Worm (Caenorhabditis elegans): ENCODE results near the gene Y32F6B.9.
A peak's percentile ranks its signal among the peaks of the same experiment; 100 is the strongest.

Y32F6B.9 gene

ce11 chrV:10476864-10477443 is 1.5 kb upstream of the Y32F6B.9 start (continued):
- TF ChIP-seq B0035.1 (tag; optimal IDR thresholded peaks at IDR 0.05) (peak; percentile 15), K11D2.4 (GFP tag; IDR thresholded peaks at IDR 0.05) (no peak), F57C9.4 (tag; optimal IDR thresholded peaks at IDR 0.05) (no peak), aptf-3 (GFP tag; IDR thresholded peaks at IDR 0.05) (no peak), K12H6.12 (tag; optimal IDR thresholded peaks at IDR 0.05) (no peak), unc-130 (GFP tag; optimal IDR thresholded peaks at IDR 0.05) (no peak)

DNA sequence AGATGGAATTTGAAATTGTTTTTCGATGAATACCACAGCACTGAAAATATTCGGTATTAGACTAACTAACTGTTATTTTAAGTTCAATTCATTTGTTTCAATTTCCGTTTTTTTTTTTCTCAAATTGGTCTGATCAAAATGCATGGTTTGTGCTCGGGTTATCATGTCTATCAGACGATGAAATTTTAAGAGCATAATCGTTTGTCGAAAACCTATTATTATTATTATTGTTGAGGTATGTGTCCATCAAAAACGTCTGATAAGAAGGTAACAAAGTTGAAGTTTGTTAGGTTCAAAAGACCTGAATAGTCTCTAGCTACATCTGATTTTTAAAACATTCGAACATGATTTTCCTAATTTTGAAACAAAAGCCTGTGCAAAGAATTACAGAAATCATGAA is 5.5 kb downstream of the Y32F6B.9 start:
- no peak for TF ChIP-seq F37B4.10 (GFP tag; IDR thresholded peaks at IDR 0.05)
- peak; percentile 85 for TF ChIP-seq nhr-80 (tag; optimal IDR thresholded peaks at IDR 0.05)

- TF ChIP-seq lin-54 (GFP tag; optimal IDR thresholded peaks at IDR 0.05) (no peak), nhr-179 (tag; optimal IDR thresholded peaks at IDR 0.05) (no peak), attf-3 (GFP tag; conservative IDR thresholded peaks at IDR 0.05) (no peak), nfya-2 (GFP tag; IDR thresholded peaks at IDR 0.05) (no peak), ceh-100 (GFP tag; IDR thresholded peaks at IDR 0.05) (no peak)
These were observed 6.1 kb downstream of the Y32F6B.9 start, which contains the start of gene Y32F6B.1 for ce11 chrV:10484640-10485039. Gene Y32F6B.1 (minus strand): TSS chrV:10484740.

DNA sequence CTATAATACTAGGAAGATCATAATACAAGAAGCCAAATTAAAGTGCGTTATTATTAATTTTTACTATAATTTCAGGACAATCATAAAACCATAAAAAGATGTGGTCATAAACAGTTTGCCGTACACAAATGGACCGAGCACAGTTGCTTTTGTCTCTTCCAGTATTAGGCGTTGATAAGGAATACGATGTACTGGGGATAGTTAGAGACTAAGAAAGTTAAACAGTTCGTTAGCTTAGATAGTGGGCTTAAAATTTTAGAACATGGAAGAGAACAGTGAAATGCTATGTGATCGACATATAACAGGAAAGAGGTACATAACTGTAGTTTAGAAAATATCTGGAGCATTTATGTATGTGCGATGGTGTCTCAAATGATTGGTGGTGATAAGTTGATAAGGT is 6.9 kb downstream of the Y32F6B.9 start:
- TF ChIP-seq attf-3 (GFP tag; conservative IDR thresholded peaks at IDR 0.05) (no peak), nhr-80 (tag; optimal IDR thresholded peaks at IDR 0.05) (peak; percentile 80)

- TF ChIP-seq cebp-1 (GFP tag; IDR thresholded peaks at IDR 0.05) (no peak), cebp-1 (tag; optimal IDR thresholded peaks at IDR 0.05) (no peak), tlf-1 (GFP tag; optimal IDR thresholded peaks at IDR 0.05) (no peak), ceh-91 (GFP tag; IDR thresholded peaks at IDR 0.05) (no peak), hmg-1.2 (GFP tag; IDR thresholded peaks at IDR 0.05) (no peak), lsy-27 (tag; optimal IDR thresholded peaks at IDR 0.05; ENCODE audit: borderline replicate concordance, insufficient read depth) (no peak), atf-7 (tag; optimal IDR thresholded peaks at IDR 0.05) (no peak), nhr-80 (tag; optimal IDR thresholded peaks at IDR 0.05) (no peak), nfyb-1 (GFP tag; IDR thresholded peaks at IDR 0.05) (no peak), lin-35 (GFP tag; optimal IDR thresholded peaks at IDR 0.05) (no peak), fkh-3 (tag; optimal IDR thresholded peaks at IDR 0.05) (no peak), mcd-1 (GFP tag; IDR thresholded peaks at IDR 0.05) (no peak), bed-1 (GFP tag; IDR thresholded peaks at IDR 0.05) (no peak), F52B5.7 (tag; optimal IDR thresholded peaks at IDR 0.05) (no peak), attf-6 (GFP tag; IDR thresholded peaks at IDR 0.05) (no peak), efl-1 (GFP tag; optimal IDR thresholded peaks at IDR 0.05) (no peak), dpff-1 (tag; optimal IDR thresholded peaks at IDR 0.05) (no peak)
These were observed 11.5 kb downstream of the Y32F6B.9 start, which contains the start of gene ncx-5 for ce11 chrV:10489998-10490397. Gene ncx-5 (minus strand): TSS chrV:10490098.

DNA sequence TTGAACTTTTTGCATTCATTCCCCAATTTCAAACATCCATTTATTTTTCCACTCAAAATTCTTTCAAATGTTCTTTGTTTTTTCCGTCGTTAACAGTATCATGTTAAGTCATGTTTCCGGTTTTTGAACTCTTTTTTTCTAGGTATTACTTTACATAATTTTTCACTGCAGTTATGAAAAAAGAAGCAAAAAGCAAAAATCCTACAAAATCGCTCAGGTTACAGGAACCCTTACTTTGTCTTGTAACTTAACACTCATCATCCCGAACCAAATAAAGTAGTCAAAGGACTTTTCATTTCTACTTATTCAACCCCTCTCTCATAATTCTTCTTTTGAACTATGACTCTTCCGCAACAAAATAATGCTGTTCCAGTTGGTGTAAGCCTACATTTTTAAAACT is 12.9 kb downstream of the Y32F6B.9 start, which contains the start of gene aqp-5:
Gene aqp-5 (plus strand): TSS at position 301 of the 400 bp plus-strand sequence.
- TF ChIP-seq snpc-1.1 (tag; optimal IDR thresholded peaks at IDR 0.05; ENCODE audit: insufficient read depth) (no peak), dpl-1 (GFP tag; optimal IDR thresholded peaks at IDR 0.05) (no peak), K12H6.12 (tag; optimal IDR thresholded peaks at IDR 0.05) (no peak), snpc-3.4 (tag; optimal IDR thresholded peaks at IDR 0.05) (no peak)

All from whole organism, young adult.